Worm (Caenorhabditis elegans) whole organism, L2 larva: ENCODE data around the gene ensh-1.

Experiments
- C34F6.9 ChIP-seq: fragments of 150-350 bp; optimal IDR thresholded peaks from 2 replicates; lab custom pipeline; 2014; ENCODE audit warnings: missing biosample characterization, missing genetic modification characterization
- F13H6.1 ChIP-seq: sonication (generic microtip); optimal IDR thresholded peaks from 2 replicates; lab custom pipeline; 2016; ENCODE audit warnings: missing genetic modification characterization, missing compliant biosample characterization
- R02D3.7 ChIP-seq: fragments of 150-350 bp; optimal IDR thresholded peaks from 2 replicates; lab custom pipeline; 2014; ENCODE audit warnings: missing biosample characterization, missing genetic modification characterization
- Y55F3AM.14 ChIP-seq: fragments of 200-800 bp; sonication (Bioruptor generic); optimal IDR thresholded peaks from 2 replicates; lab custom pipeline; 2018; ENCODE audit warnings: mild to moderate bottlenecking, missing genetic modification characterization, missing compliant biosample characterization
- ZK546.5 ChIP-seq: sonication (generic microtip); optimal IDR thresholded peaks from 2 replicates; lab custom pipeline; 2017; ENCODE audit warnings: missing biosample characterization, missing genetic modification characterization
- alr-1 ChIP-seq: fragments of 150-350 bp; optimal IDR thresholded peaks from 2 replicates; lab custom pipeline; 2014; ENCODE audit warnings: missing biosample characterization, missing genetic modification characterization
- aly-2 ChIP-seq: fragments of 150-350 bp; optimal IDR thresholded peaks from 2 replicates; lab custom pipeline; 2014; ENCODE audit warnings: missing biosample characterization, missing genetic modification characterization
- ama-1 ChIP-seq: fragments of 150-350 bp; optimal IDR thresholded peaks from 2 replicates; lab custom pipeline; 2018; ENCODE audit warnings: inconsistent platforms
- blmp-1 ChIP-seq: sonication (generic microtip); optimal IDR thresholded peaks from 2 replicates; lab custom pipeline; 2017; ENCODE audit warnings: missing genetic modification characterization, mild to moderate bottlenecking, missing compliant biosample characterization, antibody characterized with exemption, moderate library complexity; ENCODE audit not compliant: insufficient read depth
- ceh-16 ChIP-seq: fragments of 150-350 bp; optimal IDR thresholded peaks from 2 replicates; lab custom pipeline; 2014; ENCODE audit warnings: missing biosample characterization, missing genetic modification characterization
- dmd-4 ChIP-seq: sonication (generic microtip); optimal IDR thresholded peaks from 2 replicates; lab custom pipeline; 2017; ENCODE audit warnings: missing biosample characterization, missing genetic modification characterization
- elt-1 ChIP-seq: fragments of 150-350 bp; optimal IDR thresholded peaks from 2 replicates; lab custom pipeline; 2014; ENCODE audit warnings: missing biosample characterization, missing genetic modification characterization
- fos-1 ChIP-seq: fragments of 150-350 bp; optimal IDR thresholded peaks from 2 replicates; lab custom pipeline; 2014; ENCODE audit warnings: missing biosample characterization, missing genetic modification characterization
- gmeb-1 ChIP-seq: fragments of 150-350 bp; optimal IDR thresholded peaks from 2 replicates; lab custom pipeline; 2014; ENCODE audit warnings: missing biosample characterization, missing genetic modification characterization
- lin-11 ChIP-seq: fragments of 150-350 bp; sonication (generic microtip); optimal IDR thresholded peaks from 2 replicates; lab custom pipeline; 2014; ENCODE audit warnings: missing biosample characterization, missing genetic modification characterization, inconsistent platforms, mixed read lengths
- lin-13 ChIP-seq: fragments of 150-350 bp; optimal IDR thresholded peaks from 2 replicates; lab custom pipeline; 2014; ENCODE audit warnings: missing biosample characterization, missing genetic modification reagents, missing genetic modification characterization
- lin-39 ChIP-seq: fragments of 150-350 bp; optimal IDR thresholded peaks from 2 replicates; lab custom pipeline; 2014; ENCODE audit warnings: missing biosample characterization, missing genetic modification reagents, missing genetic modification characterization
- mbf-1 ChIP-seq: sonication (generic microtip); optimal IDR thresholded peaks from 2 replicates; lab custom pipeline; 2017; ENCODE audit warnings: missing biosample characterization, missing genetic modification characterization
- mdl-1 ChIP-seq, 2 experiments: fragments of 150-350 bp in 1 of 2; sonication (generic microtip) in 1 of 2; optimal IDR thresholded peaks; 2 replicates each; lab custom pipeline; 2017; ENCODE audit warnings: missing biosample characterization in 2 of 2, missing genetic modification characterization in 2 of 2
- nhr-11 ChIP-seq: fragments of 150-350 bp; optimal IDR thresholded peaks from 2 replicates; lab custom pipeline; 2014; ENCODE audit warnings: missing biosample characterization, missing genetic modification characterization
- nhr-129 ChIP-seq: fragments of 150-350 bp; optimal IDR thresholded peaks from 2 replicates; lab custom pipeline; 2014; ENCODE audit warnings: missing biosample characterization, missing genetic modification characterization
- nhr-23 ChIP-seq: fragments of 150-350 bp; optimal IDR thresholded peaks from 2 replicates; lab custom pipeline; 2014; ENCODE audit warnings: missing biosample characterization, missing genetic modification reagents, missing genetic modification characterization
- nhr-237 ChIP-seq: fragments of 150-350 bp; optimal IDR thresholded peaks from 2 replicates; lab custom pipeline; 2014; ENCODE audit warnings: missing biosample characterization, missing genetic modification characterization
- nhr-25 ChIP-seq: fragments of 150-350 bp; sonication (generic microtip); optimal IDR thresholded peaks from 3 replicates; lab custom pipeline; 2014; ENCODE audit warnings: missing biosample characterization, missing genetic modification characterization
- nhr-6 ChIP-seq: fragments of 150-350 bp; optimal IDR thresholded peaks from 2 replicates; lab custom pipeline; 2014; ENCODE audit warnings: missing biosample characterization, missing genetic modification characterization
- nhr-77 ChIP-seq: fragments of 150-350 bp; optimal IDR thresholded peaks from 2 replicates; lab custom pipeline; 2014; ENCODE audit warnings: missing biosample characterization, missing genetic modification characterization
- sem-4 ChIP-seq: fragments of 150-350 bp; optimal IDR thresholded peaks from 2 replicates; lab custom pipeline; 2014; ENCODE audit warnings: missing biosample characterization, missing genetic modification reagents, missing genetic modification characterization
- sma-3 ChIP-seq: sonication (generic microtip); optimal IDR thresholded peaks from 2 replicates; lab custom pipeline; 2016; ENCODE audit warnings: missing genetic modification reagents, missing genetic modification characterization, missing compliant biosample characterization
- snpc-4 ChIP-seq: fragments of 150-350 bp; optimal IDR thresholded peaks from 2 replicates; lab custom pipeline; 2014; ENCODE audit warnings: missing biosample characterization, missing genetic modification characterization
- unc-55 ChIP-seq: fragments of 150-350 bp; sonication (generic microtip); optimal IDR thresholded peaks from 3 replicates; lab custom pipeline; 2014; ENCODE audit warnings: missing biosample characterization, missing genetic modification reagents, missing genetic modification characterization
- unc-62 ChIP-seq: fragments of 150-350 bp; optimal IDR thresholded peaks from 2 replicates; lab custom pipeline; 2014; ENCODE audit warnings: missing biosample characterization, missing genetic modification reagents, missing genetic modification characterization
- zag-1 ChIP-seq: fragments of 150-350 bp; optimal IDR thresholded peaks from 2 replicates; lab custom pipeline; 2014; ENCODE audit warnings: missing biosample characterization, missing genetic modification characterization
- ztf-1 ChIP-seq: fragments of 200-800 bp; sonication (Bioruptor generic); conservative IDR thresholded peaks from 2 replicates; pipeline ENCODE4 v1.3.6; 2022; ENCODE audit warnings: missing genetic modification characterization, missing compliant biosample characterization
- ztf-11 ChIP-seq: sonication (generic microtip); optimal IDR thresholded peaks from 2 replicates; lab custom pipeline; 2017; ENCODE audit warnings: missing biosample characterization, missing genetic modification characterization
- ztf-4 ChIP-seq: fragments of 150-350 bp; optimal IDR thresholded peaks from 2 replicates; lab custom pipeline; 2014; ENCODE audit warnings: missing biosample characterization, missing genetic modification characterization

ensh-1 gene

DNA sequence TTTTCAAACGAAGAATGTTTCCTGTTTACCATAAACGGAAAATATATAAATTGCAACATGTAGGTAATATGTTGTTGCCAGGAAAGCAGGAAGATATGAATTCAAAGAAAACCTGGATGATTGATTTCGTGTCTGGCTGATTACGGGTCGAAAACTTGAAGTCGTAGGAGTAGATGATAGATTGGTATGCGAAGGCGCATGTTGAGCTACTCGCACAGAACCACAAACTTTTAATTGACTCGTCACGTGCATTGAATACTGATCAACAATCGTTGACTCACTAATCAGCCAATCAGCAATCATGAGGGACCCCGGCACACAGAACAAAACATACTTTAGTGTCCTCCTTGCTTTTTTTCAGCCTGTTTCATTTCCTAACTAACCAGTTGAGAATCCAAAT lies 16.0 kb downstream of the ensh-1 start:
- TF ChIP-seq R02D3.7 (tag; lab: Kevin White, UChicago) = no peak
- no peak for TF ChIP-seq C34F6.9 (tag; lab: Kevin White, UChicago)
- TF ChIP-seq nhr-77 (tag; lab: Kevin White, UChicago) = no peak
- TF ChIP-seq blmp-1 (tag; lab: Kevin White, UChicago) = no peak
- no peak for TF ChIP-seq nhr-237 (tag; lab: Kevin White, UChicago)
- TF ChIP-seq nhr-23 (tag; lab: Kevin White, UChicago) = no peak
- TF ChIP-seq fos-1 (tag; lab: Kevin White, UChicago) = no peak
- TF ChIP-seq nhr-129 (tag; lab: Kevin White, UChicago) = no peak
- no peak for TF ChIP-seq lin-39 (tag; lab: Kevin White, UChicago)
- no peak for TF ChIP-seq sem-4 (tag; lab: Kevin White, UChicago)
- no peak for TF ChIP-seq elt-1 (tag; lab: Kevin White, UChicago)

DNA sequence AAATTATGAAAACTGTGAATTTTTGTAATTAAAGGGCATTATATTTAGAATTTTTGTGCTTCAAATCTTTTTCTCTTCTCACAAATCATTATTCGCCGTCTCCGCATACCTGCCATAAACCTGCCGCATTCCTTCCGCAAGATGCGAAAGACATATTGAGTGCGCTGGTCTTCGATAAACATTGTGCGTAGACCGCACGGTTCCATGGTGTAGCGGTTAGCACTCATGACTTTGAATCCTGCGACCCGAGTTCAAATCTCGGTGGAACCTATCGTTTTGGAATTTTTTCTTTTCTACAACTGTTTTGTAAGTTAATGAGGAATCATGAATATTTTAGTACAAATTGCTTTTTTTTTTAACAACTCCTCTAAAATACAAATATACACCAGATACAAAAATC lies 20.3 kb downstream of the ensh-1 start:
- TF ChIP-seq sma-3 (GFP tag; lab: Kevin White, UChicago) (no peak), nhr-25 (tag; lab: Kevin White, UChicago) (no peak), nhr-11 (no peak), unc-55 (GFP tag; lab: Kevin White, UChicago) (no peak), ZK546.5 (tag; lab: Kevin White, UChicago) (no peak), aly-2 (tag; lab: Kevin White, UChicago) (no peak), snpc-4 (tag; lab: Kevin White, UChicago) (no peak), alr-1 (tag; lab: Kevin White, UChicago) (no peak), lin-13 (GFP tag; lab: Kevin White, UChicago) (no peak), unc-62 (GFP tag; lab: Kevin White, UChicago) (no peak)

DNA sequence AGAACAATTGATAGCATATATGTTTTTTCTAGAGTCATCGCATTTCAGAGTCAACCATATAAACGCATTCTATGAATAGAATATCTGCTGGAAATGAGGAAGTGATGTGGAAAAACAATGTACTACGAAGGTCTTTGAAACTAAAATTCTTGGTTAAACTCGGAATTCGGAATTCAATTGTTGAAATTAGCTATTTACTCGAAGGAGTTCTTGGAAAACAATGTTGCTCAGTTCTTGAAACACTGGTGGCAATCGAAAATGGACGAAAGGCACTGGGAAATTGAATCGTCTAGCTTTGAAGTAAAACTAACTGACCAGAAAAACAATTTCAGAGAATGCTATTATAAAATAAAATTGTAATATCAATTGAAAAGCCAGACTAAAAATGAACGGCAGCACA lies 21.2 kb downstream of the ensh-1 start:
- TF ChIP-seq nhr-11 (peak; percentile 2), snpc-4 (tag; lab: Kevin White, UChicago) (no peak)

ce11 chrX:8926865-8927264 lies 21.7 kb downstream of the ensh-1 start:
- TF ChIP-seq ceh-16 (tag; lab: Kevin White, UChicago) (no peak), zag-1 (tag; lab: Kevin White, UChicago) (no peak)

ce11 chrX:8929688-8930087 lies 24.5 kb downstream of the ensh-1 start:
- TF ChIP-seq zag-1 (tag; lab: Kevin White, UChicago) = no peak
- no peak for TF ChIP-seq lin-39 (tag; lab: Kevin White, UChicago)
- TF ChIP-seq dmd-4 (tag; lab: Kevin White, UChicago) = no peak
- TF ChIP-seq C34F6.9 (tag; lab: Kevin White, UChicago) = no peak
- TF ChIP-seq blmp-1 (tag; lab: Kevin White, UChicago) = peak; percentile 34
- TF ChIP-seq lin-11 = no peak
- no peak for TF ChIP-seq elt-1 (tag; lab: Kevin White, UChicago)
- TF ChIP-seq, all 48 proteins: peak for 1

ce11 chrX:8930879-8931278 lies 25.7 kb downstream of the ensh-1 start, which contains the start of gene acs-22:
TSS of gene acs-22 (plus strand) at chrX:8931179.
- TF ChIP-seq alr-1 (tag; lab: Kevin White, UChicago) = no peak
- TF ChIP-seq mbf-1 (tag; lab: Kevin White, UChicago) = no peak
- TF ChIP-seq unc-62 (GFP tag; lab: Kevin White, UChicago) = no peak
- no peak for TF ChIP-seq F13H6.1 (tag; lab: Kevin White, UChicago)
- TF ChIP-seq snpc-4 (tag; lab: Kevin White, UChicago) = no peak
- no peak for TF ChIP-seq C34F6.9 (tag; lab: Kevin White, UChicago)
- TF ChIP-seq nhr-129 (tag; lab: Kevin White, UChicago) = no peak
- TF ChIP-seq nhr-6 (tag; lab: Kevin White, UChicago) = no peak
- no peak for TF ChIP-seq sem-4 (tag; lab: Kevin White, UChicago)
- no peak for TF ChIP-seq zag-1 (tag; lab: Kevin White, UChicago)
- no peak for TF ChIP-seq nhr-25 (tag; lab: Kevin White, UChicago)
- no peak for TF ChIP-seq nhr-237 (tag; lab: Kevin White, UChicago)
- no peak for TF ChIP-seq gmeb-1 (tag; lab: Kevin White, UChicago)
- no peak for TF ChIP-seq ztf-1 (GFP tag; lab: Robert Waterston, UW)
- no peak for TF ChIP-seq ama-1 (lab: Kevin White, UChicago)
- no peak for TF ChIP-seq ztf-11 (tag; lab: Kevin White, UChicago)
- no peak for TF ChIP-seq mdl-1 (tag; optimal IDR thresholded peaks at IDR 0.05; lab: Kevin White, UChicago)
- no peak for TF ChIP-seq Y55F3AM.14 (GFP tag; lab: Kevin White, UChicago)
- no peak for TF ChIP-seq ztf-4 (tag; lab: Kevin White, UChicago)
- TF ChIP-seq elt-1 (tag; lab: Kevin White, UChicago) = no peak
